Worm (Caenorhabditis elegans): ENCODE data around the gene nhr-228.

Gene nhr-228

DNA sequence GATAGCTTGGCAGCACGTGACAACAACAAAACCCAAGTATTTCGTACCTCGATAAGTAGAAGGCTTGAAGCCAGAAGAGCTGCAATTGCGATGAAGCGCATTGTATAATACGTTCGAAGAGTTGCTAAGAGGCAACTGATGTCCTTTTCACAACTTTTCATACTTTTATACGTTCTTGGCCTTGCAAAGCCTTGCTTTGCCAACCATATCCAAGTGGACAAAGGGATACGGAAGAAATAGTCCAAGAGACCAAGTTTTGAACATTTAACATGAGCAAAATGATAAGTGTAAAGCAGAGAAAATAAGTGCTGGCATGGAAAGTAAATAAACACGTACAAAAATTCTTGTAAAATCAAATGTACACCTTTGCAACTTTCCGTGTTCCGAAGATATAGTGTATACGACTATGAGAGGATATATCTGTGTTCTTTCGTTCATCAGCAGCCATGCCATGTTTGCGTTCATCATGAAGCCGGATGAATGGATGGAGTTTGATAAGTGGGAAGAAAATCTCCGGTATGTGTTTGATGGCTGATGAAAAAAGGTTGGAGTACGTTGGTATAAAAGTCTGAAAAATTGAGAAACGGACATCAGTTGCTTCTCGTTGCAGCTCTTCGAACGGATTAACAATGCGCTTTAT, 7.2 kb upstream of the nhr-228 start, which contains the start of the genes Y5H2A.4 and abu-4:
Gene Y5H2A.4, minus strand, starts transcription at position 101 of the 640 bp plus-strand sequence.
Gene abu-4, plus strand, starts transcription at position 590 of the 640 bp plus-strand sequence.
- TF ChIP-seq drap-1 (GFP tag; optimal IDR thresholded peaks at IDR 0.05): no peak
- TF ChIP-seq bed-3 (GFP tag; optimal IDR thresholded peaks at IDR 0.05): no peak
- no peak for TF ChIP-seq unc-120 (tag; optimal IDR thresholded peaks at IDR 0.05; ENCODE audit: poor library complexity, severe bottlenecking)
- TF ChIP-seq mab-5 (tag; optimal IDR thresholded peaks at IDR 0.05): no peak
- TF ChIP-seq elt-3 (tag; optimal IDR thresholded peaks at IDR 0.05): no peak
- TF ChIP-seq ztf-11 (tag; optimal IDR thresholded peaks at IDR 0.05): no peak
- no peak for TF ChIP-seq ceh-39 (tag; optimal IDR thresholded peaks at IDR 0.05)
- TF ChIP-seq cnd-1 (tag; optimal IDR thresholded peaks at IDR 0.05): no peak
- TF ChIP-seq unc-39 (tag; optimal IDR thresholded peaks at IDR 0.05): no peak
- no peak for TF ChIP-seq ces-1 (GFP tag; optimal IDR thresholded peaks at IDR 0.05)
- TF ChIP-seq nhr-2 (tag; optimal IDR thresholded peaks at IDR 0.05): no peak

DNA sequence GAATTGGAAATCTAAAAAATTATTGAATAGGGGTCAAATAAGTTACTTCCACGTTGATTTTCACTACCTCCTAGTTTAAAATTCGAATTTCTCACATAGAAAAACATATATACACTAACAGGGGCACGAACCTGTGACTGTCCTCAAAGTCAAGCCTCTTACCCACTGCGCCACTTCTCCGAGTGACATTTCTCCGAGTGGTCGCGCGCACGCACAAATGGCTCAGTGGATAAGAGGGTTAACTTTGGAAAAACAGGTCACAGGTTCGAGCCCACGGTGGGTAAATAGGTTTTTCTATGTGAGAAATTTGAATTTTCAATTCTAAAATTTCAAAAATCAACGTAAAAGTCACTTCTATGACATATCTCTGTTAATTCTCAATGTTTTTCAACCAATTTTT, 4.3 kb upstream of the nhr-228 start:
- TF ChIP-seq ceh-43 (GFP tag; optimal IDR thresholded peaks at IDR 0.05): no peak
- no peak for TF ChIP-seq nhr-28 (tag; optimal IDR thresholded peaks at IDR 0.05)
- TF ChIP-seq hlh-1 (tag; optimal IDR thresholded peaks at IDR 0.05): no peak
- no peak for TF ChIP-seq nhr-76 (tag; optimal IDR thresholded peaks at IDR 0.05)
- TF ChIP-seq elt-3 (tag; optimal IDR thresholded peaks at IDR 0.05): no peak
- TF ChIP-seq ceh-39 (tag; optimal IDR thresholded peaks at IDR 0.05): no peak
- no peak for TF ChIP-seq unc-120 (tag; optimal IDR thresholded peaks at IDR 0.05; ENCODE audit: poor library complexity, severe bottlenecking)
- TF ChIP-seq unc-62 (GFP tag; optimal IDR thresholded peaks at IDR 0.05): no peak
- no peak for TF ChIP-seq blmp-1 (tag; optimal IDR thresholded peaks at IDR 0.05)
- TF ChIP-seq tbx-8 (GFP tag; optimal IDR thresholded peaks at IDR 0.05): no peak
- no peak for TF ChIP-seq mab-5 (tag; optimal IDR thresholded peaks at IDR 0.05)
- no peak for TF ChIP-seq nhr-237 (tag; optimal IDR thresholded peaks at IDR 0.05)
- TF ChIP-seq sptf-1 (tag; optimal IDR thresholded peaks at IDR 0.05): no peak
- no peak for TF ChIP-seq ztf-11 (tag; optimal IDR thresholded peaks at IDR 0.05)
- no peak for TF ChIP-seq zip-8 (tag; optimal IDR thresholded peaks at IDR 0.05)
- TF ChIP-seq ham-2 (GFP tag; optimal IDR thresholded peaks at IDR 0.05): no peak
- no peak for TF ChIP-seq bed-3 (GFP tag; optimal IDR thresholded peaks at IDR 0.05)

DNA sequence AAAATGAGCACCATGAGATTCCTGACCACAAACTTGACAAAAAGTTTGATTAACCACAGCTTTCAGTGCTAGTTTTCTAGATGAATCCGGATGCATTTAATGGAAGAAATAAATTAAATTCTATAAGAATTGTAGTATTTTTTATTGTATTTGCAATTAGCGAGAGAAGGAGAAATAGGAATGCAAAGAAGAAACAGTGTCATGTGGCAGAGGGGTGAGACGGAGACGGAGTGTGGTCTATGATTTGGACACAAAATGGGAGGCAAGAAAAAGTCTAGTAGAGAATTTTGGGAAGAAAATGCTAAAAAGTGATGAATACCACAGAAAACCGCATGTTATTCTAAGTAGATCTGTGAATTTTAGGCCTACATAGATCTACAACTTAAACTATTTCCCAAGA, 3.5 kb upstream of the nhr-228 start, which contains the start of gene nhr-59:
Gene nhr-59, minus strand, starts transcription at position 214 of the 400 bp plus-strand sequence.
- TF ChIP-seq ces-1 (GFP tag; optimal IDR thresholded peaks at IDR 0.05) (peak; percentile 19), lin-13 (tag; optimal IDR thresholded peaks at IDR 0.05) (no peak), elt-3 (tag; optimal IDR thresholded peaks at IDR 0.05) (no peak), mep-1 (tag; optimal IDR thresholded peaks at IDR 0.05) (no peak), ceh-83 (GFP tag; optimal IDR thresholded peaks at IDR 0.05) (no peak), blmp-1 (tag; optimal IDR thresholded peaks at IDR 0.05) (no peak), unc-62 (GFP tag; optimal IDR thresholded peaks at IDR 0.05) (no peak), nhr-237 (tag; optimal IDR thresholded peaks at IDR 0.05) (no peak)

DNA sequence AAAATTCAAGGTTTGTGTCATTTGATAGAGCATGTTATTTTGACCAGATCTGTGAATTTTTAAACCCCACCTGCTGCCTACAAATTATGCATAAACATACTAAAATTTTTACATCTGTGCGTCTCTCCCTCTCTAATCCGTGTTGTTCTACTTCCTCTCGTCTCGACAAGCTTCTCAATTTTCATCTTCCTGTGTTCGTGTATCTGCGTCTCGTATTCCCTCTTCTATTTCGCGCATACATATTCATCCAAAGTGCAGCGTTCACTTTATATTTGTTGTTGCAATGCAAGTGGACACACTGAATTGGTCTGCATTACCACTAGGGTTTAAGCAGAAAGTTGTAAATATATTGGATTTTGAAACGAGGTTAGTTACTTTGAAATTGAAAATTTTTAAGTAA, 3.0 kb upstream of the nhr-228 start, which contains the start of gene fbxa-137:
Gene fbxa-137, plus strand, starts transcription at position 274 of the 400 bp plus-strand sequence.
- TF ChIP-seq zip-8 (tag; optimal IDR thresholded peaks at IDR 0.05) (no peak), M03D4.4 (tag; optimal IDR thresholded peaks at IDR 0.05) (no peak), pha-4 (tag; optimal IDR thresholded peaks at IDR 0.05) (peak; percentile 41), blmp-1 (tag; optimal IDR thresholded peaks at IDR 0.05) (no peak), snpc-4 (tag; optimal IDR thresholded peaks at IDR 0.05) (no peak), hlh-1 (tag; optimal IDR thresholded peaks at IDR 0.05) (no peak), sptf-1 (tag; optimal IDR thresholded peaks at IDR 0.05) (no peak), nhr-28 (tag; optimal IDR thresholded peaks at IDR 0.05) (no peak), nhr-12 (tag; optimal IDR thresholded peaks at IDR 0.05) (no peak), ces-1 (GFP tag; optimal IDR thresholded peaks at IDR 0.05) (peak; percentile 50), sem-2 (GFP tag; optimal IDR thresholded peaks at IDR 0.05) (no peak), mls-2 (tag; optimal IDR thresholded peaks at IDR 0.05) (peak; percentile 6), lin-13 (tag; optimal IDR thresholded peaks at IDR 0.05) (no peak), unc-39 (tag; optimal IDR thresholded peaks at IDR 0.05) (no peak), elt-3 (tag; optimal IDR thresholded peaks at IDR 0.05) (no peak)

DNA sequence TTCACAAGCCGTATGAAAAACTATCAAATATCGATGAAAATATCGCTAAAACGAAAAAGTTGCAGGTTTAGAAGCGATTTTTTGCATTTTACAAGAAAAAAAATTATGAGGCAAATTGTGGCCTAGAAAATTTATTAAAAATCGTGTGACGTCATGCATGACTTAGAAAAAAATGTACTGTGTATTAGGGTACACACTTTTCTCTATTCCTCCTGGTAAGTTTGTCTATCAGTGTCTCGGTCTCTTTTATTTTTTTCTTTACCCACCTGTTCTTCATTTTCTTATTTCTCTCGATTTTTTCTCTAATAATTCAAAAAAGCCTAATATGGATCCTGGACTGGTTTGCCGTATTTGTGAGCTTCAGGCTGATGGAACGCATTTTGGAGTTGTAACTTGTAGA, 3.5 kb downstream of the nhr-228 start, which contains the start of gene nhr-227:
Gene nhr-227, plus strand, starts transcription at position 326 of the 400 bp plus-strand sequence.
- TF ChIP-seq mab-5 (tag; optimal IDR thresholded peaks at IDR 0.05) (no peak), blmp-1 (tag; optimal IDR thresholded peaks at IDR 0.05) (no peak), drap-1 (GFP tag; optimal IDR thresholded peaks at IDR 0.05) (no peak), nhr-12 (tag; optimal IDR thresholded peaks at IDR 0.05) (no peak), ceh-39 (tag; optimal IDR thresholded peaks at IDR 0.05) (no peak), zip-8 (tag; optimal IDR thresholded peaks at IDR 0.05) (no peak), ces-1 (GFP tag; optimal IDR thresholded peaks at IDR 0.05) (no peak), pha-4 (tag; optimal IDR thresholded peaks at IDR 0.05) (no peak), sem-2 (GFP tag; optimal IDR thresholded peaks at IDR 0.05) (no peak)
